Worm (Caenorhabditis elegans): ENCODE results near the gene srbc-43.

srbc-43 gene

DNA sequence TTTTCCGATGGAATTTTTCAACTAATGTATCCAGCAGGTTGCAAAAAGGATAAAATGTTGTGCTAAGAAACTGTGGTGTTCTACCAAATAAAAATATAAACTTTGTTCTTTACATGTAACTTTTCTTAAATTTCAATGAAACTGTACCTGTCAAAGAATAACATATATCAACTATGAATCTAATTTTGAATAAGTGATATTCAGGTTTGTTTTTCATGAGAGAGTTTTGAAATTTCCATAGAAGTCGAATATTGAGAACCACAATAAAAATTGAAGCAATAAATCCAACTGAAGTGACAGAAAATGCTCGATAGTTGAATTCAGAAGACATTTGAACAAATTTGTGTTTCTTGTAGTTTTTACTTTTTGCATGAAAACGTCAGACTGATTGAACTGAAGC is at the start of gene srbc-43:
Gene srbc-43 (minus strand): TSS at position 331 of the 400 bp plus-strand sequence.
- TF ChIP-seq F13C5.2 (tag; optimal IDR thresholded peaks at IDR 0.05) (no peak), hnd-1 (tag; optimal IDR thresholded peaks at IDR 0.05) (no peak), tbx-37 (GFP tag; conservative IDR thresholded peaks at IDR 0.05) (no peak), ama-1 (optimal IDR thresholded peaks at IDR 0.05) (no peak), flt-1 (GFP tag; IDR thresholded peaks at IDR 0.05) (no peak), aly-1 (tag; optimal IDR thresholded peaks at IDR 0.05) (no peak), tbx-11 (GFP tag; IDR thresholded peaks at IDR 0.05) (no peak), hmbx-1 (tag; optimal IDR thresholded peaks at IDR 0.05) (no peak), ets-7 (tag; optimal IDR thresholded peaks at IDR 0.05) (no peak), scrt-1 (GFP tag; IDR thresholded peaks at IDR 0.05) (no peak), B0310.2 (tag; optimal IDR thresholded peaks at IDR 0.05) (no peak), pes-1 (GFP tag; IDR thresholded peaks at IDR 0.05) (no peak), hmg-4 (GFP tag; optimal IDR thresholded peaks at IDR 0.05) (no peak), sea-1 (GFP tag; conservative IDR thresholded peaks at IDR 0.05) (no peak)

DNA sequence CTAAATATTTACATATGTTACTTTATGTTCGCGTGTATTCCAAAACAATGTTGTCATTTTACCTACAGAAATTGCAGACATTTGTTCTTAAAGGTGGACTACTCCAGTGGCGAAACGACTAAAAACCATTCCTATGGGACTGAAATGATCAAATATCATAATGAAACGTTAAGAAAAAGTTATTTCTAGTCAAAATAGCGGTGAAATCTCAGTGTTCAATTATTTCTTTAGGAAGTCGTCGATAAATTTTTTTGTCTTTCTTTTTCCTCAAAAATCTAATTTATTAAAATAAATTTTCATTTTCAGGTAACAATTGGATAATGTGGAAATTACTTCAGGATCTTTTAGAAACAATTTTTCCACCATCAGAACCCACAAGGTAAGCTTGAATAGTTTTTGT is 45.1 kb upstream of the srbc-43 start, which contains the start of gene C44H9.4:
Gene C44H9.4 (plus strand): TSS at position 301 of the 400 bp plus-strand sequence.
- TF ChIP-seq sea-1 (GFP tag; conservative IDR thresholded peaks at IDR 0.05) (no peak), hmg-4 (GFP tag; optimal IDR thresholded peaks at IDR 0.05) (no peak), ceh-36 (tag; optimal IDR thresholded peaks at IDR 0.05) (no peak), B0310.2 (tag; optimal IDR thresholded peaks at IDR 0.05) (no peak), tbx-37 (GFP tag; conservative IDR thresholded peaks at IDR 0.05) (no peak), hnd-1 (tag; optimal IDR thresholded peaks at IDR 0.05) (no peak), aly-1 (tag; optimal IDR thresholded peaks at IDR 0.05) (no peak), tbx-11 (GFP tag; IDR thresholded peaks at IDR 0.05) (no peak), hmbx-1 (tag; optimal IDR thresholded peaks at IDR 0.05) (no peak), flt-1 (GFP tag; IDR thresholded peaks at IDR 0.05) (no peak), ets-7 (tag; optimal IDR thresholded peaks at IDR 0.05) (no peak), pes-1 (GFP tag; IDR thresholded peaks at IDR 0.05) (no peak)

DNA sequence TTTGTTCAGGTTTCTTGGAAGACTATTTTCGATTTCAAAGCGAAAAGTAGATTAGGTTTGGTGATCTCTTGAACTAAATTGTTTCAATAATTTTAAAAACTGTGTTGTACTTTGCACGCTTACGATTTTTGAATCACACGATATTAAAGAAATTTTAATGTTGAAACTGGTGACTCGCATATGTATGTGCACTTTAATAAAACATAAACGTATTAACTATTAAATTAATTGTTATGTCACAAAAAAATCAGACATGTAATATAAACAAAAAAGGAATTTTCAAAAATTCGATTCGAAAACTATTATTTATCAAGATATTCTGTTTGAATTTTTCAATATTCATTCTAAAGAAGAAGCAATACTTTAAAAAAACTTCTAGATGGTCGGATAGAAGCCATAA is 36.9 kb upstream of the srbc-43 start, which contains the start of gene ugt-15:
Gene ugt-15 (plus strand): TSS at position 301 of the 400 bp plus-strand sequence.
- no peak for TF ChIP-seq hnd-1 (tag; optimal IDR thresholded peaks at IDR 0.05)
- TF ChIP-seq ets-7 (tag; optimal IDR thresholded peaks at IDR 0.05) = no peak
- no peak for TF ChIP-seq tbx-11 (GFP tag; IDR thresholded peaks at IDR 0.05)
- no peak for TF ChIP-seq ceh-36 (tag; optimal IDR thresholded peaks at IDR 0.05)
- no peak for TF ChIP-seq hmg-4 (GFP tag; optimal IDR thresholded peaks at IDR 0.05)
- TF ChIP-seq flt-1 (GFP tag; IDR thresholded peaks at IDR 0.05) = no peak
- no peak for TF ChIP-seq aly-1 (tag; optimal IDR thresholded peaks at IDR 0.05)
- no peak for TF ChIP-seq B0310.2 (tag; optimal IDR thresholded peaks at IDR 0.05)
- no peak for TF ChIP-seq ama-1 (optimal IDR thresholded peaks at IDR 0.05)
- TF ChIP-seq tbx-37 (GFP tag; conservative IDR thresholded peaks at IDR 0.05) = no peak
- no peak for TF ChIP-seq sea-1 (GFP tag; conservative IDR thresholded peaks at IDR 0.05)
- TF ChIP-seq scrt-1 (GFP tag; IDR thresholded peaks at IDR 0.05) = no peak
- TF ChIP-seq F13C5.2 (tag; optimal IDR thresholded peaks at IDR 0.05) = no peak
- TF ChIP-seq pes-1 (GFP tag; IDR thresholded peaks at IDR 0.05) = no peak
- no peak for TF ChIP-seq hmbx-1 (tag; optimal IDR thresholded peaks at IDR 0.05)
- TF ChIP-seq ceh-13 (GFP tag; optimal IDR thresholded peaks at IDR 0.05) = no peak
- no peak for TF ChIP-seq tra-4 (tag; optimal IDR thresholded peaks at IDR 0.05)

DNA sequence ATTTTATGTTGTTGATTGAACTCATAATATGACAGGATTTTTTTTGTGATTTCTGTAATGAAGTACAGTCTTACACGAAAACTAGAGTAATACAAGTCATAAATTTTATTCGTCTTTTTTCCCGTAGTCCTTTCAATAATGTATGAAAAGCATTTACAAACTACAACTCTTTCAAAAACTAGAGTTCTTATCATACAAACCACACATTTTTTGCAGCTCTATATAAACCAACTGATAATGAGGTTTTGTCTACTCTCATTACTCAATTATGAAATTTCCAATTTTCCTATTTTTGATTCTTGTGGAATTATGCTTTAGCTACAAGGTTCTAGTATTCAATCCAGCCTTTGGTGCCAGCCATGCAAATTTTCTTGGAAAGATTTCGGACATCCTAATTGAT is 34.5 kb upstream of the srbc-43 start, which contains the start of gene ugt-16:
Gene ugt-16 (plus strand): TSS at position 248 of the 400 bp plus-strand sequence.
- TF ChIP-seq sea-1 (GFP tag; conservative IDR thresholded peaks at IDR 0.05) (no peak), pes-1 (GFP tag; IDR thresholded peaks at IDR 0.05) (no peak), tra-4 (tag; optimal IDR thresholded peaks at IDR 0.05) (no peak), tbx-11 (GFP tag; IDR thresholded peaks at IDR 0.05) (no peak), ets-7 (tag; optimal IDR thresholded peaks at IDR 0.05) (no peak), aly-1 (tag; optimal IDR thresholded peaks at IDR 0.05) (no peak)

DNA sequence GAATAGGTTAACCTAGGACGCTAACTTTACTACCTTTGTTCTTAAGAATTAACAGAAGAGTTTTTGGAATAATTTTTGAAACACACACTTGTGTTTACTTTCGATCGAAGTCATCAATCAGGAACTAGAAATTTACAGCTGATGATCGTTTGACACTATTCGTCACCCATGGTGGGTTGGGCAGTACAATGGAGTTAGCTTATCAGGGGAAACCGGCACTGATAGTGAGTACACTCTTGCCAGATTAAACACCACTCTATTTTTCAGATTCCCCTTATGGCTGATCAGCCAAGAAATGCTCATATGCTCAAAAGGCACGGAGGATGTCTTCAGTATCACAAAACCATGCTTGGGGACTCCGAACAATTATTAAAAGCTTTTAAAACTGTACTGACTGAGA is 31.7 kb upstream of the srbc-43 start:
- no peak for TF ChIP-seq ceh-13 (GFP tag; optimal IDR thresholded peaks at IDR 0.05)
- no peak for TF ChIP-seq flt-1 (GFP tag; IDR thresholded peaks at IDR 0.05)
- no peak for TF ChIP-seq aly-1 (tag; optimal IDR thresholded peaks at IDR 0.05)

DNA sequence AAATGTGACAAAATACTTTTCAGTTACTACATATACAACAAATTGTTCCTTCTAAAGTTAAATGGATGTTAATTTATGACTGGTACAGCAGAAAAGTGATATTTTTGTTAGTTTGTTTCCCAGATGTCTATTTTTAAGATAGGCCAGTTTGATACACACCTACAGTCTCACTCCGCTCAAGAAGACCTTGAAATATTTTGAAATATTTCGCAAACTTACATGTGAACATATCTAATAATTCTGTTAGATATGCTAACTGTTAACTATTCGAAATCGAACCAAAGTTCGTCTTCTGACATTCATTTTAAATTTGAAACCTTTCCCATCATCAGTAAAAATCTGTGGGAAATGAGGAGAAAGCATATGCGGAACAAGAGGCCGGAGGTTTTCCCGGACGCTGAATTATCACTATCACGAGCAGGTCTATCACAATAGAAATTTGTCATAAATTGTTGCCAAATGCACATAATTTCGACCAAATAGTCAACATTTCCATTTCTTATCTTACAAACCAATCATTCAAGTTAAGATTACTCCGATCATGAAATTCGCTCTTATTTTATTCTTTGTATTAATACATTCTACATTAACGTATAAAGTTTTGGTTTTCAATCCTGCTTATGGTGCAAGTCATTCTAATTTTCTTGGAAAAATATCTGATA is 29.6 kb upstream of the srbc-43 start, which contains the start of the genes ZC443.4 and ugt-18:
Gene ZC443.4 (minus strand): TSS at position 95 of the 662 bp plus-strand sequence.
Gene ugt-18 (plus strand): TSS at position 469 of the 662 bp plus-strand sequence.
- no peak for TF ChIP-seq scrt-1 (GFP tag; IDR thresholded peaks at IDR 0.05)
- no peak for TF ChIP-seq tbx-37 (GFP tag; conservative IDR thresholded peaks at IDR 0.05)
- TF ChIP-seq ets-7 (tag; optimal IDR thresholded peaks at IDR 0.05) = no peak
- no peak for TF ChIP-seq hmbx-1 (tag; optimal IDR thresholded peaks at IDR 0.05)
- no peak for TF ChIP-seq hmg-4 (GFP tag; optimal IDR thresholded peaks at IDR 0.05)
- TF ChIP-seq hnd-1 (tag; optimal IDR thresholded peaks at IDR 0.05) = no peak
- no peak for TF ChIP-seq tra-4 (tag; optimal IDR thresholded peaks at IDR 0.05)
- TF ChIP-seq F13C5.2 (tag; optimal IDR thresholded peaks at IDR 0.05) = no peak
- no peak for TF ChIP-seq ama-1 (optimal IDR thresholded peaks at IDR 0.05)
- TF ChIP-seq sea-1 (GFP tag; conservative IDR thresholded peaks at IDR 0.05) = no peak
- no peak for TF ChIP-seq aly-1 (tag; optimal IDR thresholded peaks at IDR 0.05)
- no peak for TF ChIP-seq ceh-13 (GFP tag; optimal IDR thresholded peaks at IDR 0.05)
- TF ChIP-seq flt-1 (GFP tag; IDR thresholded peaks at IDR 0.05) = no peak
- no peak for TF ChIP-seq B0310.2 (tag; optimal IDR thresholded peaks at IDR 0.05)
- TF ChIP-seq pes-1 (GFP tag; IDR thresholded peaks at IDR 0.05) = no peak
- TF ChIP-seq tbx-11 (GFP tag; IDR thresholded peaks at IDR 0.05) = no peak
- no peak for TF ChIP-seq ceh-36 (tag; optimal IDR thresholded peaks at IDR 0.05)

DNA sequence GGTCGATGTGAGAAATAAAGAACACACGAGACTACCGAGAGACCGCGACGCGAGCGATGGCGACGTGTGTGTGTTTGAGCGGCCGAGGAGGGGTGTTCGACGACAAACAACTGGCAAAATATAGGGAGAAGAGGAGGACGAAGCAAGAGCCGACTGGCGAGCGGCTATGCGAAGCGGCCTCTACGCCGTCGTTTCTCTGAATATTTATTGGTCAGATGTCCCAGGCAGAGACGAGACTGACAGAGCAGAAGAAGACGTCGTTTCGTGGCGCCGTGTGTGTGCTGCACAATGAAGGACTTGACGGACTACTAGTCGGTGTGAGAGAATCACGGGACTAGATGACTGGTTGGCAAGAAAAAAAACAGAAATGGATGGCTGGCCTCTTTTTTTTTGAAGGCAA is 28.8 kb upstream of the srbc-43 start:
- TF ChIP-seq ceh-36 (tag; optimal IDR thresholded peaks at IDR 0.05) = no peak
- TF ChIP-seq pes-1 (GFP tag; IDR thresholded peaks at IDR 0.05) = no peak
- no peak for TF ChIP-seq ama-1 (optimal IDR thresholded peaks at IDR 0.05)
- TF ChIP-seq B0310.2 (tag; optimal IDR thresholded peaks at IDR 0.05) = no peak
- TF ChIP-seq F13C5.2 (tag; optimal IDR thresholded peaks at IDR 0.05) = no peak
- no peak for TF ChIP-seq aly-1 (tag; optimal IDR thresholded peaks at IDR 0.05)
- TF ChIP-seq ets-7 (tag; optimal IDR thresholded peaks at IDR 0.05) = no peak
- TF ChIP-seq hmbx-1 (tag; optimal IDR thresholded peaks at IDR 0.05) = no peak
- no peak for TF ChIP-seq ceh-13 (GFP tag; optimal IDR thresholded peaks at IDR 0.05)
- TF ChIP-seq hmg-4 (GFP tag; optimal IDR thresholded peaks at IDR 0.05) = no peak
- TF ChIP-seq sea-1 (GFP tag; conservative IDR thresholded peaks at IDR 0.05) = no peak
- TF ChIP-seq flt-1 (GFP tag; IDR thresholded peaks at IDR 0.05) = no peak
